Fruit fly (Drosophila melanogaster) ovary, adult (tissue): ENCODE data around the gene CG31528.

ENCODE experiments used
- CG17801 ChIP-seq: fragments of 200-800 bp; optimal IDR thresholded peaks from 2 replicates; lab custom pipeline; 2019; ENCODE audit warnings: missing biosample characterization, mild to moderate bottlenecking, missing genetic modification characterization, moderate library complexity; ENCODE audit not compliant: partially characterized antibody

Gene CG31528

DNA sequence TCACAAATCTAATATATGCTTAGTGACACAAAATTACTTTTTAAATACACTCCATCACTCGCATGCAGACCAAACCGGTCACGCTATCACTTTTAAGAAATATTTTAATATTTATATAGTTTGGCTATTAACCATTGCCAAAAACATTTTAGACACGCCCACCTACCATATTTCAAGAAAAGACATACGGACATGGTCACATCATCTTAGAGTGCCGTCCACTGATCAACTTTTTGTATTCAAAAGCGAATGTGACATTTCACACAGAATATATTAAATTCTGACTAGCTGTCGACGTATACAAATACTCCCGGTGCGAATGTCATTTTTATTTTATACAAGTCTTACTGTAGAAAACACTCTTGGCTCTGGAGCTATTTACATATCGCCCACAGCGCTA, at the start of gene CG31528:
Gene CG31528, plus strand, starts transcription at position 301 of the 400 bp plus-strand sequence.
- no peak for TF ChIP-seq CG17801 (GFP tag; lab: Kevin White, UChicago)

DNA sequence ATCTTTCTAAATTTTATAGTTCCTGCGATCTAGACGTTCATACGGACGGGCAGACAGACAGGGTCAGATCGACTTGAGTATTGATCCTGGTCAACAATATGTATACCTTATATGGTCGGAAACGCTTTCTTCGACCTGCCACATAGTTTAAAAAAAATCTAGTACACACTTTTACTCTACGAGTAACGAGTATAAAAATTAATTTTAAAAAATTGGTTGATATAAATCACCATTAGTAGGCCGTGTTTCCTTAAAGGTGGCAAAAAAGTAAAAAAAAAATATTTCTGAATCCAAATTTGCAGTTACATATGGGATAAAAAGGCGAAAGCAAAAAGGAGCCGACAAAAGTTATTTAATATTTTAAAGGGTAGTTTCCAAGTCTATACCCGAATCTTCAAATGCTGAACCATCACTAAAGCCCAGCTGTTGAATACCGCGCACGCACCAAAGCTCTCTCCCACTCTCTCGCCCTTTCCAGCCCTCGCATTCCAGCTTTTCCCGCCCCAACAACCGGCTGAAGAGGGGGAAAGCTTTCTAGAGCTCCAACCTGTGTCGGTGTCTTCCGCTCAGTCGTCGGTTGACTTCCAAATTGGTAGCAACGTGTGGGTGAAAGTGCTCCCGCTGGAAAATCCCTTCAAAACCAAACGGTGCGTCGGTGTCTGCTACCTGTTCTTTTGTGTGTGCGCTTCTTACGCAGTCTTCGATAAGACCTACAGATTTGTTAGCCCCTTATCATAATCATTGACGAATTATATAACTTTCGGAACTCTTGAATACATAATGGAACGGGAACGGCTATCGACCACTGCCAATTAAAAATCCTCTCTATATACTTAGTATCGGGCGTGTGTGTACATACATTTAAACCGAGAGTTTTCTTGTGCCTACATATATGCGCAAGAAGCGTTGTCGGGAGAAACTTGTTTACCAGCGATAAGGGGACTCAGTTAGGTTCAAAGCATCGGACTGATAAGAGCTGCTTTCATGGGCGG, 37.6 kb upstream of the CG31528 start, which contains the start of gene Sfxn1-3:
Gene Sfxn1-3, plus strand, starts transcription at position 238 of the 992 bp plus-strand sequence.
- TF ChIP-seq CG17801 (GFP tag; lab: Kevin White, UChicago), result peak; percentile 71

DNA sequence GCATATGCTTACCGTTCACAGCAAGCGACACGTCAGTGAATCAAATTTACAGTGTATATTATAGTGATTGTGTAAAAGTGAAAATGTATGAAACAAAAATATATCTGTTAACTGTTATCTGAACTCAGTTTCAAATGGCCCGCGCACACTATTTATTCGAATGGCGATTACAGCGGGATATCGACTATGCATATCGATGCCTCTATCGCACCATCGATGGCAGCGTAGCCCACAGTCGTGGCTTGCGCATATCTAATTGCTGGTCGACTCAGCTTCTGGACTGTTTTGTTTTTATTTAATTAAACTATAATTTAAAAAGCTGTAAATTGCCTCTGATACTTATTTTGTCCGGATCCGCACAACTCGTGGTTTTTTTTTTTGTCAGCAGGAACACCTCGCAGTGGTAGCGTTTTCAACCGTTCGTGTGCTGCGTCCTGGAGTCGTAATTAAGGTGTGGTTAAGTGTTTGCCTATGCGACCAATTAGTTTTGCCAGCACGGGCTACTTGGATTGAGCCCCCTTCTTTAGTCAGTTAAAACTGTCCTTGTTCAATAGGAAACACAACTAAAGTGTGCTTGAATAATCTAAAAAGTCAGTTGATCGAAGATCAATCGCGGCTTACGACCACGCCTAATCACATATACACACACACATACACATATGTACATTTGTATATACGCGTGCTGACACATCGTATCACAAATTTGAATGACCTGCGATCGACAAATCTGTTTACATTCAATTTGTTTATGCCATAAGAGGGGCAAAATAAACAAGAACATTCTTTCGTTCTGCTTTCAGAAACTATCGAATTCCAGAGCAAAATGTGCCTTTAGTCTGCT, 34.9 kb upstream of the CG31528 start, which contains the start of gene Cont:
Gene Cont, plus strand, starts transcription at position 228 of the 841 bp plus-strand sequence.
- TF ChIP-seq CG17801 (GFP tag; lab: Kevin White, UChicago), result peak; percentile 3

DNA sequence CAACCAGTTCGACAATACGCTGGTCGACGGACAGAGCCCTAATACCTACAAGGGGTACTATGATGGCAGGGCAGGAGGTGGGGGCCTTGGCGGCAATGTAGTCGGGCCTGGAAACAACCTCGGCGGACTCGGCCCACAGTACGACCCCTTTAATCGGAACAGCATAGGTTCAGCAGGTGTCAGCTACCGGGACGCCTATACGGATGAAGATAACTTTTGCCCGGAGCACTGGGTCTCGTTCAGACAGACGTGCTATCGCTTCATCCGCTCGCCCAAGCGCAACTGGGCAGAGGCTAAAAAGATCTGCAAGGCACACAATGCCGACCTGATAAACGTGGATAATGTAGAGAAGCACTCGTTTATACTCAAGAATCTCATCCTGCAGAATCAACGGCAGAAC, 34.1 kb upstream of the CG31528 start:
- TF ChIP-seq CG17801 (GFP tag; lab: Kevin White, UChicago), result no peak

DNA sequence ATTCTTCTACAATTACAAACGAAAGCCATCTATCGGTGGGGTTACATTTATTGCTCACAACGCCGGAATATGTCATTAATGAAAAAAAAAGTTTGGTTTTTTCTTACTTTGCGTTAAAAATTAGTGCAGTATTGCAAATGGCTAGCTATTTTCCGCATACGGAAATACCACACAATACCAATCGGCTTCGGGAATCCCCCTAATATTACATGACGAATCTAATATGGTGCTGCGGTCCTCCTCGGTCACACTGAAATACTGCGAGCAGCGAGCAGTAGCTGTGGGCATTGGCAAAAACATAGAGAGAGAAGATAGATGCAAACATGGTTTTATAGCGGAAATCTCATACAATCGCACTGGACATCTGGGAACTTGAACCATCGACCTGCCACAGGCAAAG, 28.7 kb upstream of the CG31528 start, which contains the start of gene tub:
Gene tub, plus strand, starts transcription at position 253 of the 400 bp plus-strand sequence.
- TF ChIP-seq CG17801 (GFP tag; lab: Kevin White, UChicago), result peak; percentile 14

DNA sequence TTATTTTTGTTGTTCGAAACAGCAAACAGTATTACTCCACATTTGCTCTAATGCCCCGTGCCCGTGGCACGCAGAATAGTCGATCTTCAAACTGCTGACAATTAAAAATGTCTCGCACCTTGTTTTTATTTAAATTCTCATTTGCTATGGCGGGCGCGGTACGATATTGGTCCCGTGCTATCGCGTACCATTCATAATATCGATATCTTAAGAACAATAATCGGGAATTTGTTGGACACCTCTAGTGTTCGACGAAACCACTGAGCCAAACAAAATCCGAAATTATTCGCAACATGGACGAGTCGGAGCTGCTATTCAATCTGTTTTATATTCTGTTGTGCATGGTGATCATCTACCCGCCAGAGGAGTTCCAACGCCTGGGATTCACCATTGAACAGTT, 26.1 kb upstream of the CG31528 start, which contains the start of gene CG14646:
Gene CG14646, plus strand, starts transcription at position 234 of the 400 bp plus-strand sequence.
- TF ChIP-seq CG17801 (GFP tag; lab: Kevin White, UChicago), result no peak

DNA sequence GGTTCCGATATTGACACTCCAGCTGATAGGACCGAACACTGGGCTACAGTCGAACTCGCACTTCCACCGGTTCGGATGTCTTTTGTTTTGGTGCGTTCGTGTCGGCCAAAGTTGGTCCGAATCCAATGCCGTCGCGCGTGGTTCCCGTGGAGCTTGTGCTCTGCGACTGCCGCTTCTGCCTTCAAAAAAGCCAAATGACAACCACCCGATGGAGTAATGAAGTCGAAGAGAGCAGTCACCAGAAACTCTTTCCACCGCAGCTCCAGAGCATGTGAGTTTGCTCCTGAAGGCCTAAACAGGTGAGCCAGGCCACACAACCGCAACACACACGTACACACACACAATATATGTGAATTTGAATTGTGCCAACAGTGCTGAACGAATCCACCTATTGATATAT, 22.1 kb upstream of the CG31528 start, which contains the start of gene CG34112:
Gene CG34112, minus strand, starts transcription at position 143 of the 400 bp plus-strand sequence.
- peak; percentile 8 for TF ChIP-seq CG17801 (GFP tag; lab: Kevin White, UChicago)

DNA sequence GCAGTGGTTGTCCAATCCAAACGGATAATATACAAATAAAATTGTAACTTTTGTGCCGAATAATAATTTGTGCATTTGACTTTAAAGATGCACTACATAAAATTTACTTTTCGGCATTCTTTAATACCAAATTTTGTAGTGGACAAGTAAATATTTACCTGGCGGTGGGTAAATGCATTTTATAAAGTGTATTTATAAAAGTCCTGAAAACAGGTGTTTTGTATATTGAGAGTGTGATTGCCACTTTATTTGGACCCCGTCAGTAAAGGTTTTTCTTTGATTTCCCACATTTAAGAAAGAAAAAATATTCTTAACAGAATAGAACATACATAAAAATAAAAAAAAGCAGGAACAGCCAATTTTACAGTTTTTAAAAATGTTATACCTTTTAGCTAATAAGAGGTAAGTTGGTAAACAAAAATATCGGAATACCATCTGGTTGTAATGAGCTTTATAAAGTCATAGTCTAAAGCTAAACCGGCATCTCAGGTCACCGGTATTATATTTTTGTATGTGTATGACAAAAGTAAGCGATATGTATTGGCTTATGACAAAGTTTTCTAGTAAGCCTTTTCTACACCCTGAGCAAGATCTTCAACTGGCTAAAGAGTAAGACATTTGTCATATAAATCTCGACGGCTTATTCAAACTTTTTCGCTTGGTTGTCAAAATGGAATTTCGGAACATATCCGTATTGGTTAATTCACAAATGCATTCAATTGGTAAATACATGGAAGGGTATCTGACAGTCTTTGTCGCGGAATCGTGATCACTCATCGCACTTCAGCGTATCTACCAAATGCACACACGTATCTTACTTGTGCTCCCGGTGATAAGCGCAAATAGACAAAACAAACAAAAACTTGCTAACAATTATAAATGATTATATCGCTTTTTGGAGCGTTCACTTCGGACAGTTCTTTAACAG, 21.3 kb upstream of the CG31528 start:
- TF ChIP-seq CG17801 (GFP tag; lab: Kevin White, UChicago), result peak; percentile 93

DNA sequence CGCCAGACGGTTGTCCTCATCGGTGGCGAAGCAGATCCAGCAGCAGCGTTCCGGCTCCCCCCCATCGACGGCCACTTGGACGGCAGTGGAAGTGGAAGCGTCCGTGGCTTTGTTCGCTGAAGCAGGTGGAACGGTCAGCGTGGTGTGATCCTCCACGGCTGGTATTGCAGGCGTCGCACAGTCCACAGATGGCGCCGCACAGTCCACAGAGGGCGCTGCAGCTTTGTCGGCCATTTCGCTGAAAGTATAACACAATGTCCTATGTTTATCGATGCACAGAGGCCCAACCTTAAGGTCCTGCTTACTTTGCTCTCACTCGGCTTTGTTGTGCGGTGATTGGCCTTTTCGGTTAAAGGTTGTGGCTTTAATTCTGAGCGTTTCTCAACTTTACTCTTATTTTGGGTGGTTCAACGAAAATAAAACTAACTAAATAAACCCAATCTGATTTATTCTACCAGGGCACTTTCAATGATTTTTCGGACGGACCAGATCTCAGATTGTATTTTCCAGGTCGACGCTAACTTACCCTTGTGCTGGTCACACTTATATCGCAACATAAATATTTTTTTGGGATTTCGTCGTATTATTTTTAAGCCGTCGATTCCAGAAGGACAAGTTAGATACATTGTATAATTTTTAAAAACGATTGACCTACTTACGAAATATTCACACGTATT, 18.7 kb upstream of the CG31528 start, which contains the start of gene CG9855:
Gene CG9855, minus strand, starts transcription at position 473 of the 677 bp plus-strand sequence.
- TF ChIP-seq CG17801 (GFP tag; lab: Kevin White, UChicago), result no peak

DNA sequence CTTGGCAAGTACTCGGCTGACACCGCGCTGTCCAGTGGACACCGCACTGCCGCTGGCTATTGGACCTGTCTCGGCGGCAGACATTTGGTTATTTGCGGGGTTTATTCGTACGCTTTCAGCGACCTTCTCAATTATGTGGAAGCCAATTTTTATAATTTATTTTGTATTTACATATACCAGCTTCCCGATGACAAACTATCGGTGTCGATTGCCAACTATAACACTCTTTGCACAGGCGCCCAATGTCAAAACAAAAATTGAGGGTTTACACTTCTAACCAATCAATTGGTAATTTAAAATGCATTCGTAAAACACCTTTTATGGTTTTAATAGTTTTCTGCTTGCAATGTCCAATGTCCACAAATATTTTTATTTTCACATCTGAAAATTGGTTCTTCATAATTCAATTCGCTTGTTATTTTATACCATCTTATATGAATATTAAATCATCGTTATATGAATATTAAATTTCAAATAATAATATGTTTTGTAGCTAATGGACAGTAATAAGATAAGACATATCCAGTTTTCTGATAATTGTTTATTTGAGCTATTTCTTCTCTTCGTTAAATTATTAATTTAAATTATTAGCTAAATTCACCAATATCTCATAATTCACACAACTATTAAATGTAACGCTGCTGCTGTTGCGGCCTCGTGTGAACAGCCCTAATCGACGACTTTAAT, 16.3 kb upstream of the CG31528 start:
- no peak for TF ChIP-seq CG17801 (GFP tag; lab: Kevin White, UChicago)

DNA sequence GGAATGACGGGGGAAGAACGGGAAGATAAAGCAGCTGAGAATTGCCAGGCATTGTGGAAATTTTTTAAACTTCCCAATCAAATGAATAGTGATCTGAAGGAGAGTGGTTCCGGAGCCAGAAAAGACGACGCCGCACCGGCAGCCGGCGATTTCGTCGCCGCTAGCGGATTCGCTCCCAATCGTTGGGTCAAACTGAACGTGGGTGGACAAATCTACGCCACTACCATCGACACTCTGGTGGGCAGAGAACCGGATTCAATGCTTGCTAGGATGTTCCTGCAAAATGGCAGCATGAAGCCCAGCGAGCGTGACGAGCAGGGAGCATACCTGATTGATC, 15.8 kb upstream of the CG31528 start, which contains the start of gene CG14647:
Gene CG14647, plus strand, starts transcription at position 14 of the 337 bp plus-strand sequence.
- no peak for TF ChIP-seq CG17801 (GFP tag; lab: Kevin White, UChicago)

DNA sequence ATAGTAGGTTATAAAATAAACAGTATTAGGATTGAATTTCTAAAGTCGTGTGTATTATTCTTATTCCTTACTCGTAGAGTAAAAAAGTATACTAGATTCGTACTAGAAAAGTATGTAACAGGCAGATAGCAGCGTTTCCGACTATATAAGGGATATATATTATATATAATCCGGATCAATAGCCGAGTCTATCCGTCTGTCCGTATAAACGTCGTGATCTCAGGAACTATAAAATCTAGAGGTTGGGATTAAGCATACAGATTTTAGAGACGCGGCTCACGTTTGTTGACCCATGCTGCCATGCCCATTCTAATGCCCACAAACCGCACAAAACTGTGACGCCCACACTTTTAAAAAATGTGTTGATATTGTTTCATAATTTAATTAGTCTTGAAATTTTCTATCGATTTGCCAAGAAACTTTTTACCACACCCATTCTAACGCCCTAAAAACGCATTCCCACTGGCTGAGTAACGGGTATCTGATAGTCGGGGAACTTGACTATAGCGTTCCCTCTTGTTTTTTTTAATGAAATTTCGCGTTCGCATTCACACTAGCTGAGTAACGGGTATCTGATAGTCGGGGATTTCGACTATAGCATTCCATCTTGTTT, 14.2 kb upstream of the CG31528 start, which contains the start of gene CG9853:
Gene CG9853, minus strand, starts transcription at position 51 of the 613 bp plus-strand sequence.
- TF ChIP-seq CG17801 (GFP tag; lab: Kevin White, UChicago), result no peak
